Worm (Caenorhabditis elegans) whole organism, L4 larva: ENCODE measurements around the gene acp-2.
A peak's percentile ranks its signal among the peaks of the same experiment; 100 is the strongest.

Experiments
- F10B5.3 ChIP-seq: sonication (generic microtip); optimal IDR thresholded peaks from 2 replicates; lab custom pipeline; 2016; ENCODE audit warnings: mild to moderate bottlenecking, missing genetic modification characterization, missing compliant biosample characterization
- F37D6.2 ChIP-seq: sonication (generic microtip); optimal IDR thresholded peaks from 2 replicates; lab custom pipeline; 2016; ENCODE audit warnings: mild to moderate bottlenecking, missing genetic modification characterization, missing compliant biosample characterization
- F44E2.7 ChIP-seq: fragments of 200-800 bp; sonication (Bioruptor generic); IDR thresholded peaks from 2 replicates; pipeline ENCODE4 v2.1.2; 2022; ENCODE audit warnings: missing genetic modification characterization, missing compliant biosample characterization
- F49E8.2 ChIP-seq: sonication (generic microtip); optimal IDR thresholded peaks from 2 replicates; lab custom pipeline; 2016; ENCODE audit warnings: missing compliant biosample characterization, mild to moderate bottlenecking, missing genetic modification characterization, borderline replicate concordance
- R02D3.7 ChIP-seq: fragments of 150-350 bp; sonication (generic microtip); optimal IDR thresholded peaks from 3 replicates; lab custom pipeline; 2014; ENCODE audit warnings: missing biosample characterization, missing genetic modification characterization
- T26A8.4 ChIP-seq: fragments of 200-800 bp; sonication (Bioruptor generic); IDR thresholded peaks from 2 replicates; pipeline ENCODE4 v1.3.6; 2022; ENCODE audit warnings: missing genetic modification characterization, missing compliant biosample characterization
- ZK546.5 ChIP-seq, 2 experiments: sonication (generic microtip); optimal IDR thresholded peaks; 2 replicates each; lab custom pipeline; 2017; ENCODE audit warnings: missing biosample characterization in 2 of 2, missing genetic modification characterization in 2 of 2
- aly-2 ChIP-seq: sonication (generic microtip); optimal IDR thresholded peaks from 2 replicates; lab custom pipeline; 2018; ENCODE audit warnings: missing biosample characterization, missing genetic modification characterization
- ama-1 ChIP-seq: fragments of 150-350 bp; optimal IDR thresholded peaks from 2 replicates; lab custom pipeline; 2014; ENCODE audit warnings: inconsistent platforms, mixed read lengths
- arid-1 ChIP-seq: fragments of 200-800 bp; sonication (Bioruptor generic); conservative IDR thresholded peaks from 2 replicates; pipeline ENCODE4 v1.3.6; 2022; ENCODE audit warnings: missing genetic modification reagents, missing genetic modification characterization, missing compliant biosample characterization
- ceh-28 ChIP-seq: fragments of 150-350 bp; optimal IDR thresholded peaks from 2 replicates; lab custom pipeline; 2014; ENCODE audit warnings: missing biosample characterization, missing genetic modification reagents, missing genetic modification characterization
- ceh-44 ChIP-seq: fragments of 200-800 bp; sonication (Bioruptor generic); IDR thresholded peaks from 2 replicates; pipeline ENCODE4 v1.3.6; 2022; ENCODE audit warnings: missing genetic modification reagents, missing genetic modification characterization, missing compliant biosample characterization
- ceh-82 ChIP-seq: sonication (generic microtip); optimal IDR thresholded peaks from 2 replicates; lab custom pipeline; 2017; ENCODE audit warnings: missing biosample characterization, missing genetic modification characterization
- ces-1 ChIP-seq: fragments of 150-350 bp; sonication (generic microtip); optimal IDR thresholded peaks from 4 replicates; lab custom pipeline; 2014; ENCODE audit warnings: missing biosample characterization, missing genetic modification reagents, missing genetic modification characterization
- cey-2 ChIP-seq: sonication (generic microtip); optimal IDR thresholded peaks from 3 replicates; lab custom pipeline; 2017; ENCODE audit warnings: missing genetic modification characterization, mild to moderate bottlenecking, missing compliant biosample characterization, antibody characterized with exemption, borderline replicate concordance; ENCODE audit not compliant: insufficient read depth
- ctbp-1 ChIP-seq: fragments of 200-800 bp; sonication (Bioruptor generic); IDR thresholded peaks from 2 replicates; pipeline ENCODE4 v1.3.6; 2022; ENCODE audit warnings: missing genetic modification reagents, missing genetic modification characterization, missing compliant biosample characterization
- daf-8 ChIP-seq: fragments of 200-800 bp; sonication (Bioruptor generic); IDR thresholded peaks from 2 replicates; pipeline ENCODE4 v1.3.6; 2022; ENCODE audit warnings: missing genetic modification characterization, missing compliant biosample characterization
- dmd-6 ChIP-seq: fragments of 200-800 bp; sonication (Bioruptor generic); IDR thresholded peaks from 2 replicates; pipeline ENCODE4 v1.3.6; 2022; ENCODE audit warnings: missing genetic modification reagents, missing genetic modification characterization, missing compliant biosample characterization
- duxl-1 ChIP-seq: sonication (generic microtip); optimal IDR thresholded peaks from 2 replicates; lab custom pipeline; 2016; ENCODE audit warnings: mild to moderate bottlenecking, missing genetic modification characterization, moderate library complexity, missing compliant biosample characterization; ENCODE audit not compliant: poor library complexity
- egl-27 ChIP-seq: sonication (generic microtip); optimal IDR thresholded peaks from 3 replicates; lab custom pipeline; 2017; ENCODE audit warnings: missing biosample characterization, missing genetic modification reagents, missing genetic modification characterization
- hlh-11 ChIP-seq: fragments of 200-800 bp; sonication (Bioruptor generic); optimal IDR thresholded peaks from 2 replicates; lab custom pipeline; 2018; ENCODE audit warnings: mild to moderate bottlenecking, missing genetic modification characterization, missing compliant biosample characterization
- hlh-30 ChIP-seq: sonication (generic microtip); optimal IDR thresholded peaks from 2 replicates; lab custom pipeline; 2017; ENCODE audit warnings: antibody characterized with exemption, mild to moderate bottlenecking, missing genetic modification characterization, missing compliant biosample characterization; ENCODE audit not compliant: insufficient read depth
- hmg-1.1 ChIP-seq: fragments of 200-800 bp; sonication (Bioruptor generic); IDR thresholded peaks from 2 replicates; pipeline ENCODE4 v1.3.6; 2022; ENCODE audit warnings: missing genetic modification reagents, missing genetic modification characterization, missing compliant biosample characterization
- lin-1 ChIP-seq: fragments of 200-800 bp; sonication (Bioruptor generic); IDR thresholded peaks from 2 replicates; pipeline ENCODE4 v1.3.6; 2022; ENCODE audit warnings: missing genetic modification reagents, missing genetic modification characterization, missing compliant biosample characterization
- lin-13 ChIP-seq: fragments of 150-350 bp; optimal IDR thresholded peaks from 2 replicates; lab custom pipeline; 2014; ENCODE audit warnings: missing biosample characterization, missing genetic modification reagents, missing genetic modification characterization
- lin-29 ChIP-seq: fragments of 200-800 bp; sonication (Bioruptor generic); IDR thresholded peaks from 2 replicates; pipeline ENCODE4 v1.3.6; 2022; ENCODE audit warnings: missing genetic modification reagents, missing genetic modification characterization, missing compliant biosample characterization
- lin-38 ChIP-seq: fragments of 200-800 bp; sonication (Bioruptor generic); IDR thresholded peaks from 2 replicates; pipeline ENCODE4 v1.3.6; 2022; ENCODE audit warnings: missing genetic modification reagents, missing genetic modification characterization, missing compliant biosample characterization
- lin-39 ChIP-seq: fragments of 150-350 bp; optimal IDR thresholded peaks from 2 replicates; lab custom pipeline; 2014; ENCODE audit warnings: missing biosample characterization, missing genetic modification reagents, missing genetic modification characterization
- lsy-2 ChIP-seq, 2 experiments: fragments of 150-350 bp in 1 of 2; sonication (generic microtip) in 1 of 2; optimal IDR thresholded peaks; 2 replicates each; lab custom pipeline; 2014 to 2017; ENCODE audit warnings: missing biosample characterization in 2 of 2, missing genetic modification characterization in 2 of 2
- mdl-1 ChIP-seq, 2 experiments: fragments of 150-350 bp in 1 of 2; sonication (generic microtip) in 1 of 2; optimal IDR thresholded peaks; 2 replicates each; lab custom pipeline; 2014 to 2017; ENCODE audit warnings: missing biosample characterization in 2 of 2, missing genetic modification characterization in 2 of 2
- mep-1 ChIP-seq: fragments of 150-350 bp; sonication (generic microtip); optimal IDR thresholded peaks from 3 replicates; lab custom pipeline; 2014; ENCODE audit warnings: missing biosample characterization, missing genetic modification characterization
- mes-2 ChIP-seq: sonication (generic microtip); optimal IDR thresholded peaks from 2 replicates; lab custom pipeline; 2016; ENCODE audit warnings: missing genotype, mild to moderate bottlenecking, missing genetic modification characterization, missing compliant biosample characterization; ENCODE audit not compliant: poor library complexity, severe bottlenecking
- nhr-237 ChIP-seq: sonication (generic microtip); optimal IDR thresholded peaks from 2 replicates; lab custom pipeline; 2017; ENCODE audit warnings: missing biosample characterization, missing genetic modification characterization
- nhr-48 ChIP-seq: sonication (generic microtip); optimal IDR thresholded peaks from 2 replicates; lab custom pipeline; 2016; ENCODE audit warnings: mild to moderate bottlenecking, missing genetic modification characterization, missing compliant biosample characterization
- nhr-76 ChIP-seq: fragments of 150-350 bp; optimal IDR thresholded peaks from 2 replicates; lab custom pipeline; 2014; ENCODE audit warnings: missing biosample characterization, missing genetic modification characterization
- nhr-77 ChIP-seq: fragments of 150-350 bp; optimal IDR thresholded peaks from 2 replicates; lab custom pipeline; 2014; ENCODE audit warnings: missing biosample characterization, missing genetic modification characterization
- pha-4 ChIP-seq, 2 experiments: fragments of 150-350 bp in 1 of 2; fragments of 200-800 bp in 1 of 2; sonication (Bioruptor generic) in 1 of 2; IDR thresholded peaks in 1 of 2; optimal IDR thresholded peaks in 1 of 2; 2 replicates each; pipeline versions ENCODE4 v1.3.6 to Lab custom; 2014 to 2022; ENCODE audit warnings: missing genetic modification characterization in 2 of 2, missing genetic modification reagents in 2 of 2, missing biosample characterization in 1 of 2, missing compliant biosample characterization in 1 of 2
- snpc-1.2 ChIP-seq: fragments of 200-800 bp; sonication (Bioruptor generic); IDR thresholded peaks from 2 replicates; pipeline ENCODE4 v1.3.6; 2022; ENCODE audit warnings: missing genetic modification reagents, missing genetic modification characterization, missing compliant biosample characterization
- snpc-4 ChIP-seq: fragments of 150-350 bp; optimal IDR thresholded peaks from 2 replicates; lab custom pipeline; 2014; ENCODE audit warnings: missing biosample characterization, missing genetic modification characterization
- spr-3 ChIP-seq: fragments of 200-800 bp; sonication (Bioruptor generic); optimal IDR thresholded peaks from 2 replicates; lab custom pipeline; 2018; ENCODE audit warnings: mild to moderate bottlenecking, missing genetic modification characterization, missing compliant biosample characterization
- unc-62 ChIP-seq, 3 experiments: fragments of 150-350 bp in 1 of 3; sonication (generic microtip); optimal IDR thresholded peaks in 2 of 3; peaks in 1 of 3; 1 replicate in 1 of 3; 2 replicates in 2 of 3; lab custom pipeline; 2014 to 2017; ENCODE audit warnings: missing biosample characterization in 3 of 3, missing genetic modification characterization in 3 of 3, missing genetic modification reagents in 3 of 3, missing genotype in 1 of 3
- vab-7 ChIP-seq: fragments of 200-800 bp; sonication (Bioruptor generic); IDR thresholded peaks from 2 replicates; pipeline ENCODE4 v1.3.6; 2022; ENCODE audit warnings: missing genetic modification reagents, missing genetic modification characterization, missing compliant biosample characterization
- zfp-2 ChIP-seq: sonication (generic microtip); optimal IDR thresholded peaks from 2 replicates; lab custom pipeline; 2016; ENCODE audit warnings: mild to moderate bottlenecking, missing genetic modification characterization, missing compliant biosample characterization
- zfp-3 ChIP-seq: fragments of 200-800 bp; sonication (Bioruptor generic); conservative IDR thresholded peaks from 2 replicates; pipeline ENCODE4 v1.3.6; 2022; ENCODE audit warnings: missing genetic modification reagents, missing genetic modification characterization, missing compliant biosample characterization

Gene acp-2

DNA sequence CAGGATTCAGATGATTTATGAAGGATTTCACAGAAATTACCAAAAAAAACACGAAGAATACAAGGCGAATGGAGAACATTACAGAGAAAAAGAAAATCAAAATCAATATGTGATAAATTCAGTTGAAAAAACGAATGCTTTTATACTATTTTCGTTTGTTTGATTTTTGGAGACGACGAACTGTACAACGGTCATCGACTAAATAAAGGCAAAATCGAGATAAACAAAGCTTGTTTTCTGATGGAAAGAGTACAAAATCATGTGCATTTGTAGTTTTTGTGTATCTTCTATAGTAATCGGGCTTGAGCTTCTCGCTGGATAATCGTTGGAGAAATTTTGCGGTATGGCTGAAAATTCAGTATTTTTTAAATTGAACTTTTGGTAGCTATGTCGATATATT lies 39.3 kb upstream of the acp-2 start, which contains the start of gene M05D6.8:
Gene M05D6.8, minus strand, starts transcription at position 101 of the 400 bp plus-strand sequence.
- TF ChIP-seq nhr-76 = no peak
- no peak for TF ChIP-seq mes-2 (tag; lab: Kevin White, UChicago)
- no peak for TF ChIP-seq snpc-4
- TF ChIP-seq T26A8.4 (GFP tag; lab: Robert Waterston, UW) = no peak
- no peak for TF ChIP-seq ama-1 (lab: Kevin White, UChicago)
- no peak for TF ChIP-seq lin-39 (tag; lab: Kevin White, UChicago)
- TF ChIP-seq mdl-1 (tag; optimal IDR thresholded peaks at IDR 0.05; lab: Kevin White, UChicago) = no peak
- no peak for TF ChIP-seq hlh-11 (tag; lab: Kevin White, UChicago)
- TF ChIP-seq vab-7 (GFP tag; lab: Robert Waterston, UW) = no peak
- TF ChIP-seq spr-3 = no peak
- TF ChIP-seq ceh-28 (tag; lab: Kevin White, UChicago) = no peak
- no peak for TF ChIP-seq F37D6.2 (tag; lab: Kevin White, UChicago)
- TF ChIP-seq F10B5.3 (tag; lab: Kevin White, UChicago) = no peak
- TF ChIP-seq, all 104 proteins: peak for 0

DNA sequence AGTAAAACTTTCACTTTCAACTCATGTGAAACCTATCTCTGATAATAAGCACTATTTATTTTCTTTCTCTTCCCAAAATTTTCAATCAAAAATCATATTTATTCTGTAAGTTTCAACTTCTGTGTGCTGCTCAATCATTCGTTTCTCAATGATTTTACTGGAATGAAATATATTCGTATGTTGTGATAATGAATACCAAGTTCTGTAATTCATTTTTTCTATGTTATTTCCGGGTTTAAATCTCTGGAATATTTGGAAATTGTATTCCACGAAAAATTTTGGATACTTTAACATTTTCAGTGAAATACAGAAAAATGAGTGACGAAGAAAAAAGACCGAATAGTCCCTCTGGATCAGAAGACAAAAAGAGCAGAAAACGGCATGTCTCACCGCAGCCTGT lies 36.0 kb upstream of the acp-2 start, which contains the start of gene M05D6.2:
Gene M05D6.2, plus strand, starts transcription at position 301 of the 400 bp plus-strand sequence.
- TF ChIP-seq ces-1 (GFP tag; lab: Kevin White, UChicago) (no peak), hlh-30 (tag; lab: Kevin White, UChicago) (no peak), zfp-2 (tag; lab: Kevin White, UChicago) (no peak), pha-4 (GFP tag; IDR thresholded peaks at IDR 0.05; lab: Robert Waterston, UW) (no peak), pha-4 (tag; optimal IDR thresholded peaks at IDR 0.05; lab: Kevin White, UChicago) (no peak), daf-8 (no peak), aly-2 (no peak), arid-1 (no peak), lin-13 (GFP tag; lab: Kevin White, UChicago) (no peak), snpc-1.2 (GFP tag; lab: Robert Waterston, UW) (no peak)
- TF ChIP-seq, all 104 proteins: peak for 0

DNA sequence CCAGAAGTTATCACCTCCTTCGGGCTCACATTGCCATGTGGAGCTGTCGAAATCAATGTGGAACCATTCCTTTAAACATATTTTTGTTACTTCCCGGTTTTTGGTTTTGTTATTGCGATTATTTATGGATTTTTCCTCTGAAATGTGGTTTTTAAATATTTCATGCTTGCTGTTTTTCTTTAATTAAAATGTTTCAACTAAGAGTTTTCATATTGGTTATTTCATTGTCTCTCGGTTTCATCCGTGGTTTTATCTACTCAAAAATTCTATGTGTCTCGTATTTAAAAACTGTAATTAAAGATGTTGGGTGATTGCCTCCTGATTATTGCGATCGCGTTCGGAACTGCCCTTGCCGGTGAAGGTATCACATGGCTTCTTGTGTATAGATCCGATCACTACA lies 35.0 kb upstream of the acp-2 start, which contains the start of gene F22B5.10:
Gene F22B5.10, plus strand, starts transcription at position 301 of the 400 bp plus-strand sequence.
- TF ChIP-seq R02D3.7 = no peak
- no peak for TF ChIP-seq ceh-44 (GFP tag; lab: Robert Waterston, UW)
- TF ChIP-seq F44E2.7 = no peak
- TF ChIP-seq snpc-4 = no peak
- no peak for TF ChIP-seq lin-29 (GFP tag; lab: Robert Waterston, UW)
- TF ChIP-seq cey-2 (tag; lab: Kevin White, UChicago) = no peak
- no peak for TF ChIP-seq zfp-3 (GFP tag; lab: Robert Waterston, UW)
- no peak for TF ChIP-seq ceh-82 (tag; lab: Kevin White, UChicago)
- TF ChIP-seq ZK546.5 (tag; optimal IDR thresholded peaks at IDR 0.05; lab: Kevin White, UChicago) = no peak
- no peak for TF ChIP-seq F10B5.3 (tag; lab: Kevin White, UChicago)
- TF ChIP-seq ama-1 (lab: Kevin White, UChicago) = peak; percentile 49
- no peak for TF ChIP-seq nhr-237
- TF ChIP-seq lin-38 (GFP tag; lab: Robert Waterston, UW) = peak; percentile 23; the same call in 1 of the 2 replicates

DNA sequence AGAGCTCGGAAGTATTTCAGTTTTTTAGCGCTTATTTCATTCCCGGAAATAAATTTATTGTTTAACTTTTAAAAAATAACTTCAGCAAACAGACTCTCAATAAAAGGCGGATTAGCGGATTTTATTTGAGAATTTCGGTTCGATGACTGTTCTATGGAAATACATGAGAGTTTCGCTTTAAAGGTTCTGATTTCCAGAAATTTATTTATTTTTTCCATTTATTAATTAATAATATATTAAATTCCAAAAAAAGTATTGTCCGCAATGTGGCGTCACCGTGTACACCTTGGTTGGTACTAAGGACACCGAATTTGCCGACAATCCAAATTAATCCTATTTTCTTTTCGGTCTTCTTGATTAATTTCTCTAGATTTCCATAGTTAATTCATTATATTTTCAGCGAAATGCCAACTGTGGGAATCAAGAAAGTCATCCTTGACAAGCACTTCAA lies 32.6 kb upstream of the acp-2 start, which contains the start of gene fars-3:
Gene fars-3, plus strand, starts transcription at position 401 of the 451 bp plus-strand sequence.
- TF ChIP-seq lsy-2 (tag; optimal IDR thresholded peaks at IDR 0.05; lab: Kevin White, UChicago) (peak in 1 of 2 experiments; percentile 66), F49E8.2 (tag; lab: Kevin White, UChicago) (no peak), nhr-48 (tag; lab: Kevin White, UChicago) (no peak), lin-1 (no peak), spr-3 (no peak), mep-1 (tag; lab: Kevin White, UChicago) (peak; percentile 76), lin-38 (GFP tag; lab: Robert Waterston, UW) (peak; percentile 67; the same call in 1 of the 2 replicates), dmd-6 (GFP tag; lab: Robert Waterston, UW) (no peak), duxl-1 (tag; lab: Kevin White, UChicago) (peak; percentile 37), ZK546.5 (tag; optimal IDR thresholded peaks at IDR 0.05; lab: Kevin White, UChicago) (no peak), nhr-77 (tag; lab: Kevin White, UChicago) (no peak), mes-2 (tag; lab: Kevin White, UChicago) (peak; percentile 65), F37D6.2 (tag; lab: Kevin White, UChicago) (no peak), unc-62 (GFP tag; optimal IDR thresholded peaks at IDR 0.05 in 1 of 2; lab: Kevin White, UChicago) (no peak), unc-62 (tag; optimal IDR thresholded peaks at IDR 0.05; lab: Kevin White, UChicago) (no peak), hmg-1.1 (no peak), arid-1 (peak; percentile 14; the same call in 1 of the 2 replicates), ctbp-1 (peak; percentile 43; the same call in 1 of the 2 replicates), egl-27 (no peak)
